Worm (Caenorhabditis elegans) whole organism, L4 larva: ENCODE data around the gene C05G5.5.

Experiments
- F37D6.2 ChIP-seq: sonication (generic microtip); optimal IDR thresholded peaks from 2 replicates; lab custom pipeline; 2016; ENCODE audit warnings: mild to moderate bottlenecking, missing genetic modification characterization, missing compliant biosample characterization
- T26A8.4 ChIP-seq: fragments of 200-800 bp; sonication (Bioruptor generic); IDR thresholded peaks from 2 replicates; pipeline ENCODE4 v1.3.6; 2022; ENCODE audit warnings: missing genetic modification characterization, missing compliant biosample characterization
- Y105C5A.15 ChIP-seq: fragments of 200-800 bp; sonication (Bioruptor generic); IDR thresholded peaks from 2 replicates; pipeline ENCODE4 v1.3.6; 2022; ENCODE audit warnings: missing genetic modification characterization, missing compliant biosample characterization
- Y48G9A.11 ChIP-seq: fragments of 200-800 bp; sonication (Bioruptor generic); IDR thresholded peaks from 2 replicates; pipeline ENCODE4 v1.3.6; 2022; ENCODE audit warnings: missing genetic modification reagents, missing genetic modification characterization, missing compliant biosample characterization
- Y75B8A.6 ChIP-seq: fragments of 200-800 bp; sonication (Bioruptor generic); IDR thresholded peaks from 2 replicates; pipeline ENCODE4 v1.3.6; 2022; ENCODE audit warnings: missing genetic modification reagents, missing genetic modification characterization, missing compliant biosample characterization
- ZK337.2 ChIP-seq: fragments of 200-800 bp; sonication (Bioruptor generic); IDR thresholded peaks from 2 replicates; pipeline ENCODE4 v1.3.6; 2022; ENCODE audit warnings: missing genetic modification reagents, missing genetic modification characterization, missing compliant biosample characterization
- ZK546.5 ChIP-seq, 2 experiments: sonication (generic microtip); optimal IDR thresholded peaks; 2 replicates each; lab custom pipeline; 2017; ENCODE audit warnings: missing biosample characterization in 2 of 2, missing genetic modification characterization in 2 of 2
- aha-1 ChIP-seq: fragments of 150-350 bp; peaks from one replicate; lab custom pipeline; 2014; ENCODE audit warnings: missing biosample characterization, missing genetic modification characterization
- ceh-20 ChIP-seq: fragments of 200-800 bp; sonication (Bioruptor generic); IDR thresholded peaks from 2 replicates; pipeline ENCODE4 v1.3.6; 2022; ENCODE audit warnings: missing genetic modification reagents, missing genetic modification characterization, missing compliant biosample characterization
- cey-2 ChIP-seq: sonication (generic microtip); optimal IDR thresholded peaks from 3 replicates; lab custom pipeline; 2017; ENCODE audit warnings: missing genetic modification characterization, mild to moderate bottlenecking, missing compliant biosample characterization, antibody characterized with exemption, borderline replicate concordance; ENCODE audit not compliant: insufficient read depth
- daf-16 ChIP-seq, 3 experiments: sonication (generic microtip); optimal IDR thresholded peaks; 2 replicates each; lab custom pipeline; 2016 to 2017; ENCODE audit warnings: missing genetic modification characterization in 3 of 3, missing genetic modification reagents in 3 of 3, mild to moderate bottlenecking in 2 of 3, missing compliant biosample characterization in 2 of 3, missing biosample characterization in 1 of 3, moderate library complexity in 1 of 3
- daf-19 ChIP-seq: fragments of 200-800 bp; sonication (Bioruptor generic); conservative IDR thresholded peaks from 2 replicates; pipeline ENCODE4 v1.3.6; 2022; ENCODE audit warnings: missing genetic modification characterization, missing compliant biosample characterization
- daf-8 ChIP-seq: fragments of 200-800 bp; sonication (Bioruptor generic); IDR thresholded peaks from 2 replicates; pipeline ENCODE4 v1.3.6; 2022; ENCODE audit warnings: missing genetic modification characterization, missing compliant biosample characterization
- dmd-6 ChIP-seq: fragments of 200-800 bp; sonication (Bioruptor generic); IDR thresholded peaks from 2 replicates; pipeline ENCODE4 v1.3.6; 2022; ENCODE audit warnings: missing genetic modification reagents, missing genetic modification characterization, missing compliant biosample characterization
- dmd-8 ChIP-seq: fragments of 200-800 bp; sonication (Bioruptor generic); IDR thresholded peaks from 2 replicates; pipeline ENCODE4 v1.3.6; 2022; ENCODE audit warnings: missing genetic modification characterization, missing compliant biosample characterization
- dve-1 ChIP-seq: sonication (generic microtip); optimal IDR thresholded peaks from 2 replicates; lab custom pipeline; 2017; ENCODE audit warnings: antibody characterized with exemption, mild to moderate bottlenecking, missing genetic modification characterization, missing compliant biosample characterization; ENCODE audit not compliant: insufficient read depth
- fkh-10 ChIP-seq: fragments of 150-350 bp; optimal IDR thresholded peaks from 2 replicates; lab custom pipeline; 2014; ENCODE audit warnings: missing biosample characterization, missing genetic modification reagents, missing genetic modification characterization
- fos-1 ChIP-seq: fragments of 150-350 bp; optimal IDR thresholded peaks from 2 replicates; lab custom pipeline; 2014; ENCODE audit warnings: missing biosample characterization, missing genetic modification characterization
- hif-1 ChIP-seq, 2 experiments: sonication (generic microtip); optimal IDR thresholded peaks; 2 replicates each; lab custom pipeline; 2016 to 2017; ENCODE audit warnings: missing compliant biosample characterization in 2 of 2, missing genetic modification characterization in 2 of 2, missing genetic modification reagents in 2 of 2, missing genotype in 2 of 2, mild to moderate bottlenecking in 1 of 2
- hlh-11 ChIP-seq: fragments of 200-800 bp; sonication (Bioruptor generic); optimal IDR thresholded peaks from 2 replicates; lab custom pipeline; 2018; ENCODE audit warnings: mild to moderate bottlenecking, missing genetic modification characterization, missing compliant biosample characterization
- hlh-30 ChIP-seq: sonication (generic microtip); optimal IDR thresholded peaks from 2 replicates; lab custom pipeline; 2017; ENCODE audit warnings: antibody characterized with exemption, mild to moderate bottlenecking, missing genetic modification characterization, missing compliant biosample characterization; ENCODE audit not compliant: insufficient read depth
- jun-1 ChIP-seq: fragments of 150-350 bp; optimal IDR thresholded peaks from 2 replicates; lab custom pipeline; 2014; ENCODE audit warnings: missing biosample characterization, missing genetic modification reagents, missing genetic modification characterization
- lim-7 ChIP-seq: fragments of 200-800 bp; sonication (Bioruptor generic); IDR thresholded peaks from 2 replicates; pipeline ENCODE4 v1.3.6; 2022; ENCODE audit warnings: missing genetic modification characterization, missing compliant biosample characterization
- lin-1 ChIP-seq: fragments of 200-800 bp; sonication (Bioruptor generic); IDR thresholded peaks from 2 replicates; pipeline ENCODE4 v1.3.6; 2022; ENCODE audit warnings: missing genetic modification reagents, missing genetic modification characterization, missing compliant biosample characterization
- lin-13 ChIP-seq: fragments of 150-350 bp; optimal IDR thresholded peaks from 2 replicates; lab custom pipeline; 2014; ENCODE audit warnings: missing biosample characterization, missing genetic modification reagents, missing genetic modification characterization
- lin-15B ChIP-seq: fragments of 150-350 bp; sonication (generic microtip); optimal IDR thresholded peaks from 3 replicates; lab custom pipeline; 2014; ENCODE audit warnings: missing biosample characterization, missing genetic modification characterization
- lir-3 ChIP-seq: sonication (generic microtip); optimal IDR thresholded peaks from 2 replicates; lab custom pipeline; 2016; ENCODE audit warnings: mild to moderate bottlenecking, missing genetic modification characterization, missing compliant biosample characterization
- lsy-2 ChIP-seq, 2 experiments: fragments of 150-350 bp in 1 of 2; sonication (generic microtip) in 1 of 2; optimal IDR thresholded peaks; 2 replicates each; lab custom pipeline; 2014 to 2017; ENCODE audit warnings: missing biosample characterization in 2 of 2, missing genetic modification characterization in 2 of 2
- mdl-1 ChIP-seq, 2 experiments: fragments of 150-350 bp in 1 of 2; sonication (generic microtip) in 1 of 2; optimal IDR thresholded peaks; 2 replicates each; lab custom pipeline; 2014 to 2017; ENCODE audit warnings: missing biosample characterization in 2 of 2, missing genetic modification characterization in 2 of 2
- mdt-29 ChIP-seq: fragments of 200-800 bp; sonication (Bioruptor generic); IDR thresholded peaks from 2 replicates; pipeline ENCODE4 v1.3.6; 2022; ENCODE audit warnings: missing genetic modification reagents, missing genetic modification characterization, missing compliant biosample characterization
- mes-2 ChIP-seq: sonication (generic microtip); optimal IDR thresholded peaks from 2 replicates; lab custom pipeline; 2016; ENCODE audit warnings: missing genotype, mild to moderate bottlenecking, missing genetic modification characterization, missing compliant biosample characterization; ENCODE audit not compliant: poor library complexity, severe bottlenecking
- nhr-25 ChIP-seq: sonication (generic microtip); optimal IDR thresholded peaks from 2 replicates; lab custom pipeline; 2017; ENCODE audit warnings: missing genetic modification characterization, mild to moderate bottlenecking, missing compliant biosample characterization, antibody characterized with exemption, moderate library complexity, borderline replicate concordance; ENCODE audit not compliant: insufficient read depth
- nhr-41 ChIP-seq: fragments of 200-800 bp; sonication (Bioruptor generic); IDR thresholded peaks from 2 replicates; pipeline ENCODE4 v1.3.6; 2022; ENCODE audit warnings: missing genetic modification reagents, missing genetic modification characterization, missing compliant biosample characterization
- nhr-76 ChIP-seq: fragments of 150-350 bp; optimal IDR thresholded peaks from 2 replicates; lab custom pipeline; 2014; ENCODE audit warnings: missing biosample characterization, missing genetic modification characterization
- pqm-1 ChIP-seq: sonication (generic microtip); optimal IDR thresholded peaks from 2 replicates; lab custom pipeline; 2017; ENCODE audit warnings: missing biosample characterization, missing genetic modification characterization
- rbr-2 ChIP-seq: sonication (generic microtip); optimal IDR thresholded peaks from 2 replicates; lab custom pipeline; 2016; ENCODE audit warnings: missing genotype, missing genetic modification characterization, missing compliant biosample characterization
- saeg-2 ChIP-seq: fragments of 200-800 bp; sonication (Bioruptor generic); IDR thresholded peaks from 2 replicates; pipeline ENCODE4 v1.3.6; 2022; ENCODE audit warnings: missing genetic modification reagents, missing genetic modification characterization, missing compliant biosample characterization
- spr-1 ChIP-seq: sonication (generic microtip); optimal IDR thresholded peaks from 2 replicates; lab custom pipeline; 2016; ENCODE audit warnings: mild to moderate bottlenecking, missing genetic modification characterization, missing compliant biosample characterization
- spr-3 ChIP-seq: fragments of 200-800 bp; sonication (Bioruptor generic); optimal IDR thresholded peaks from 2 replicates; lab custom pipeline; 2018; ENCODE audit warnings: mild to moderate bottlenecking, missing genetic modification characterization, missing compliant biosample characterization
- tra-1 ChIP-seq: fragments of 200-800 bp; sonication (Bioruptor generic); IDR thresholded peaks from 2 replicates; pipeline ENCODE4 v1.3.6; 2022; ENCODE audit warnings: missing genetic modification reagents, missing genetic modification characterization, missing compliant biosample characterization
- unc-130 ChIP-seq: sonication (generic microtip); optimal IDR thresholded peaks from 2 replicates; lab custom pipeline; 2016; ENCODE audit warnings: missing genetic modification reagents, missing genetic modification characterization, missing compliant biosample characterization
- unc-39 ChIP-seq: sonication (generic microtip); optimal IDR thresholded peaks from 2 replicates; lab custom pipeline; 2017; ENCODE audit warnings: missing biosample characterization, missing genetic modification characterization
- unc-62 ChIP-seq, 3 experiments: fragments of 150-350 bp in 1 of 3; sonication (generic microtip); optimal IDR thresholded peaks in 2 of 3; peaks in 1 of 3; 1 replicate in 1 of 3; 2 replicates in 2 of 3; lab custom pipeline; 2014 to 2017; ENCODE audit warnings: missing biosample characterization in 3 of 3, missing genetic modification characterization in 3 of 3, missing genetic modification reagents in 3 of 3, missing genotype in 1 of 3
- zfp-3 ChIP-seq: fragments of 200-800 bp; sonication (Bioruptor generic); conservative IDR thresholded peaks from 2 replicates; pipeline ENCODE4 v1.3.6; 2022; ENCODE audit warnings: missing genetic modification reagents, missing genetic modification characterization, missing compliant biosample characterization

C05G5.5 gene

DNA sequence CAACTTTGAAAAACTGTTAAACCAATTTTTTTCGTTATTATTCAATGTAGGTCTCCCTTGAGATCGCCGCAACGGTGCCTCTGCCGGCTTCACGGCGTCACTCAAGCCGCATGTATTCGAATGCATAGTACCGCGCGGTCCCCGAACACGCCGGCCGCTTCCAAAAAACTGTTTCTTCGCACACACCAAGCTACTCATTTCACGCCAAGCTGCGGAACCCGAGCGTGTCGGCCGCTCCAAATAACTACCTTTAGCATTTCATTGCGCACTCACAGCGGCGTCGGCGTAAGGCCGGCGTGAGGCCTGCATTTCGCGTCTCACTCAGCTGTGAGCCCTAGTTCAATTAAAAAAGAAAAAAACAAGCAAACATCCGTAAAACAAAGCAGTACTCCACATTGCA lies 4.3 kb downstream of the C05G5.5 start (continued):
- TF ChIP-seq mes-2 (tag; lab: Kevin White, UChicago), result peak; percentile 41

- no peak for TF ChIP-seq daf-19
- TF ChIP-seq cey-2 (tag; lab: Kevin White, UChicago), result no peak
- TF ChIP-seq lir-3 (tag; lab: Kevin White, UChicago), result no peak
- TF ChIP-seq pqm-1 (tag; lab: Kevin White, UChicago), result peak; percentile 28
- TF ChIP-seq spr-3, result no peak
- TF ChIP-seq dve-1, result peak; percentile 15
- no peak for TF ChIP-seq lin-13 (GFP tag; lab: Kevin White, UChicago)
- TF ChIP-seq dmd-6, result peak; percentile 19; the same call in 1 of the 2 replicates
- no peak for TF ChIP-seq saeg-2 (GFP tag; lab: Robert Waterston, UW)
These were observed 5.1 kb downstream of the C05G5.5 start for ce11 chrX:14755847-14756246.

DNA sequence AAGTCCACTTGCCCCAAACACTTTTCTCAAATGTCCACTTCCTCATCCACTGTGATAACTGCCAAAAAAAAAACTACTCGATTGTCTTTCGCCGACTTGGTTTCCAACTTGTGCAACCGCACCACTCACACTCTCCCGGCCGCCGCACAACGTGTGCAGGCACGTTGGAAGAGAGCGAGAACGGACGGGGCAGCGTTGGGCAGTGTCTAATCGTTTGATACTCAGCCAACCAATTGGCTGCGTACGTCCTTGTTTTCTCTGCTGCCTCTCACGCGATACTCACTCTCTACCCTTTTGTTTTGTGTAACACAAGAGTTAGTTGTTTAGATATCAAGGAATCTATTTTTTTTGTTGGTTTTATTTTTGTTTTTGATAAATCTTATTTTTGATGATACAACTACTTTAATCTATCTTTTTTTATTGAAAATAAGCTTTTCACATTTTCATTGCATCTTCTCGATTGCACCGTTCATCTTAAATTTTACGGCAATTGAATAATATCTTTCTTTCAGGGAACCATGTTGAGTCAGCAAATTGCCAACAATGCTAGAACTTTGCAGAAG lies 7.3 kb downstream of the C05G5.5 start, which contains the start of gene sucl-1:
Gene sucl-1 (plus strand): TSS at position 513 of the 563 bp plus-strand sequence.
- peak; percentile 94 for TF ChIP-seq hlh-11 (tag; lab: Kevin White, UChicago)
- TF ChIP-seq mdl-1 (tag; optimal IDR thresholded peaks at IDR 0.05; lab: Kevin White, UChicago), result peak; percentile 75 to 95
- TF ChIP-seq tra-1, result peak; percentile 84
- TF ChIP-seq lin-1 (GFP tag; lab: Robert Waterston, UW), result peak; percentile 83
- TF ChIP-seq unc-62 (GFP tag; optimal IDR thresholded peaks at IDR 0.05 in 1 of 2; lab: Kevin White, UChicago), result peak in 1 of 2 experiments; percentile 94
- no peak for TF ChIP-seq unc-62 (tag; optimal IDR thresholded peaks at IDR 0.05; lab: Kevin White, UChicago)
- peak; percentile 65 to 89 for TF ChIP-seq lsy-2 (tag; optimal IDR thresholded peaks at IDR 0.05; lab: Kevin White, UChicago)
- TF ChIP-seq mes-2 (tag; lab: Kevin White, UChicago), result peak; percentile 84
- no peak for TF ChIP-seq dmd-8 (GFP tag; lab: Robert Waterston, UW)
- TF ChIP-seq unc-130 (GFP tag; lab: Kevin White, UChicago), result no peak
- peak; percentile 74 for TF ChIP-seq spr-1 (tag; lab: Kevin White, UChicago)
- TF ChIP-seq lim-7, result 0 out of 2 replicates have a peak, but pooled peaks have one; percentile 46
- no peak for TF ChIP-seq daf-8 (GFP tag; lab: Robert Waterston, UW)
- TF ChIP-seq rbr-2 (tag; lab: Kevin White, UChicago), result peak; percentile 91
- TF ChIP-seq F37D6.2, result peak; percentile 23
- TF ChIP-seq jun-1 (tag; lab: Kevin White, UChicago), result no peak
- peak in 1 of 2 experiments; percentile 85 for TF ChIP-seq hif-1 (tag; optimal IDR thresholded peaks at IDR 0.05; lab: Kevin White, UChicago)
- TF ChIP-seq daf-16 (GFP tag; optimal IDR thresholded peaks at IDR 0.05; lab: Kevin White, UChicago), result peak; percentile 33 to 92
- TF ChIP-seq daf-16 (tag; optimal IDR thresholded peaks at IDR 0.05; lab: Kevin White, UChicago), result peak; percentile 87
- TF ChIP-seq aha-1 (tag; lab: Kevin White, UChicago), result peak; percentile 100
- TF ChIP-seq spr-3, result no peak
- TF ChIP-seq zfp-3 (GFP tag; lab: Robert Waterston, UW), result no peak
- peak; percentile 91 for TF ChIP-seq lin-13 (GFP tag; lab: Kevin White, UChicago)
- peak; percentile 85 for TF ChIP-seq nhr-25
- TF ChIP-seq Y48G9A.11 (GFP tag; lab: Robert Waterston, UW), result no peak
- no peak for TF ChIP-seq Y75B8A.6
- no peak for TF ChIP-seq fos-1
- peak; percentile 69; the same call in 1 of the 2 replicates for TF ChIP-seq T26A8.4 (GFP tag; lab: Robert Waterston, UW)
- peak; percentile 87 for TF ChIP-seq dmd-6
- no peak for TF ChIP-seq nhr-41 (GFP tag; lab: Robert Waterston, UW)
- no peak for TF ChIP-seq nhr-76 (tag; lab: Kevin White, UChicago)
- no peak for TF ChIP-seq ZK546.5 (tag; optimal IDR thresholded peaks at IDR 0.05; lab: Kevin White, UChicago)
- no peak for TF ChIP-seq unc-39 (tag; lab: Kevin White, UChicago)
- peak; percentile 45; the same call in 1 of the 2 replicates for TF ChIP-seq ceh-20 (GFP tag; lab: Robert Waterston, UW)
- no peak for TF ChIP-seq Y105C5A.15 (GFP tag; lab: Robert Waterston, UW)
- peak; percentile 62 for TF ChIP-seq fkh-10 (GFP tag; lab: Kevin White, UChicago)
- TF ChIP-seq ZK337.2 (GFP tag; lab: Robert Waterston, UW), result no peak
- no peak for TF ChIP-seq mdt-29 (GFP tag; lab: Robert Waterston, UW)
- peak; percentile 83 for TF ChIP-seq hlh-30 (tag; lab: Kevin White, UChicago)
- no peak for TF ChIP-seq lin-15B
